Worm (Caenorhabditis elegans) whole organism, young adult: ENCODE measurements around the gene str-16.

Experiments
- Y79H2A.3 ChIP-seq: fragments of 200-800 bp; sonication (Bioruptor generic); conservative IDR thresholded peaks from 2 replicates; pipeline ENCODE4 v1.3.6; 2022; ENCODE audit warnings: missing genetic modification reagents, missing genetic modification characterization, missing compliant biosample characterization
- unc-62 ChIP-seq: fragments of 150-350 bp; optimal IDR thresholded peaks from 2 replicates; lab custom pipeline; 2014; ENCODE audit warnings: missing biosample characterization, missing genetic modification reagents, missing genetic modification characterization

- no peak for TF ChIP-seq unc-62 (GFP tag; lab: Kevin White, UChicago)
- no peak for TF ChIP-seq Y79H2A.3 (GFP tag; lab: Robert Waterston, UW)
Measured at ce11 chrV:3196832-3197329, 39.8 kb upstream of the str-16 start, which contains the start of the genes Y73C8B.1 and Y73C8B.5.
